Worm (Caenorhabditis elegans): ENCODE results near the gene C44C10.3.

DNA sequence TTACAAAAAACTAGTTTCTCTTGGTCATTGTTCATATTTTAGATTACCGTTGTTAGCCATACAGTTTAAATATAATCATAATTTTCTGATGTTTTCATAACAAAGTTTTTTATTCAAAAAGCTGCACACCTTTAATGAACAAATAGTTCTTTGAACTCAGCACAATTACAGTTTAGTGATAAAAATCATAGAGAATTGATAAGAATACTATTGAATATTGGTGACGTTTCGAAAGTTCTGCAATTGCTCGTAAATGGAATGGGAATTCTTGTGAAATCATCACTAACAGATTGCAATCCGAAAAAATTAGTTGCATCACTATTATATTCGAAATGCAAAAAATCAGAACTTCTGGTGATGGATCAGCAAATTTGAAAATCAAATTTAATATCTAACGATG is 31.8 kb downstream of the C44C10.3 start:
- TF ChIP-seq ama-1 (optimal IDR thresholded peaks at IDR 0.05) (no peak), B0310.2 (tag; optimal IDR thresholded peaks at IDR 0.05) (no peak), tbx-37 (GFP tag; conservative IDR thresholded peaks at IDR 0.05) (no peak), aly-1 (tag; optimal IDR thresholded peaks at IDR 0.05) (no peak), flt-1 (GFP tag; IDR thresholded peaks at IDR 0.05) (no peak), hnd-1 (tag; optimal IDR thresholded peaks at IDR 0.05) (no peak), ceh-36 (tag; optimal IDR thresholded peaks at IDR 0.05) (no peak)

All from whole organism, early embryonic.